Fruit fly (Drosophila melanogaster) whole organism, wandering third instar larva: ENCODE data around the gene Bap60.
A peak's percentile ranks its signal among the peaks of the same experiment; 100 is the strongest.

Experiments used
- Abd-B ChIP-seq: fragments of >200 bp; optimal IDR thresholded peaks from 2 replicates; lab custom pipeline; 2017; ENCODE audit warnings: missing biosample characterization, missing genetic modification characterization
- CG32264 ChIP-seq: fragments of 200-800 bp; sonication (Bioruptor generic); optimal IDR thresholded peaks from 2 replicates; lab custom pipeline; 2016; ENCODE audit warnings: missing biosample characterization, missing genetic modification characterization
- CG9705 ChIP-seq: fragments of 200-800 bp; sonication (Bioruptor generic); optimal IDR thresholded peaks from 2 replicates; lab custom pipeline; 2018; ENCODE audit warnings: missing biosample characterization, mild to moderate bottlenecking, missing genetic modification characterization
- CrebA ChIP-seq: fragments of 200-800 bp; sonication (Bioruptor generic); optimal IDR thresholded peaks from 2 replicates; lab custom pipeline; 2016; ENCODE audit warnings: missing biosample characterization, mild to moderate bottlenecking, missing genetic modification characterization, borderline replicate concordance
- Dfd ChIP-seq: fragments of >200 bp; optimal IDR thresholded peaks from 2 replicates; lab custom pipeline; 2017; ENCODE audit warnings: missing biosample characterization, missing genetic modification characterization
- Dif ChIP-seq: fragments of 200-275, 200-300 bp; sonication (Bioruptor generic); optimal IDR thresholded peaks from 2 replicates; lab custom pipeline; 2018; ENCODE audit warnings: missing biosample characterization, missing genetic modification characterization; ENCODE audit not compliant: partially characterized antibody
- GATAd ChIP-seq: sonication (Bioruptor generic); optimal IDR thresholded peaks from 2 replicates; lab custom pipeline; 2016; ENCODE audit warnings: missing biosample characterization, missing genetic modification characterization
- HLH106 ChIP-seq: fragments of 200-800 bp; optimal IDR thresholded peaks from 3 replicates; lab custom pipeline; 2019; ENCODE audit warnings: missing biosample characterization, mild to moderate bottlenecking, missing genetic modification characterization, moderate library complexity
- Hnf4 ChIP-seq: fragments of 200-800 bp; sonication (Bioruptor generic); optimal IDR thresholded peaks from 2 replicates; lab custom pipeline; 2016; ENCODE audit warnings: missing biosample characterization, mild to moderate bottlenecking, missing genetic modification characterization
- Hr78 ChIP-seq: fragments of >200 bp; optimal IDR thresholded peaks from 2 replicates; lab custom pipeline; 2017; ENCODE audit warnings: missing biosample characterization, missing genetic modification characterization
- Hr83 ChIP-seq: fragments of 200-300 bp; sonication (Bioruptor generic); optimal IDR thresholded peaks from 2 replicates; lab custom pipeline; 2016; ENCODE audit warnings: missing biosample characterization, mild to moderate bottlenecking, missing genetic modification characterization, moderate library complexity; ENCODE audit not compliant: poor library complexity, severe bottlenecking
- Jra ChIP-seq: sonication (Bioruptor generic); optimal IDR thresholded peaks from 2 replicates; lab custom pipeline; 2016; ENCODE audit warnings: missing biosample characterization, missing genetic modification characterization
- Mio ChIP-seq: sonication (Bioruptor generic); optimal IDR thresholded peaks from 2 replicates; lab custom pipeline; 2016; ENCODE audit warnings: missing biosample characterization, missing genetic modification characterization
- Myc ChIP-seq: fragments of >200 bp; optimal IDR thresholded peaks from 2 replicates; lab custom pipeline; 2017
- N ChIP-seq: fragments of >200 bp; optimal IDR thresholded peaks from 2 replicates; lab custom pipeline; 2018; ENCODE audit warnings: missing biosample characterization, missing external identifiers, missing genetic modification characterization
- OdsH ChIP-seq: fragments of 200-800 bp; sonication (Bioruptor generic); optimal IDR thresholded peaks from 2 replicates; lab custom pipeline; 2016; ENCODE audit warnings: missing biosample characterization, mild to moderate bottlenecking, missing genetic modification characterization
- Rel ChIP-seq, 2 experiments: fragments of 200-800 bp; sonication (Bioruptor generic) in 1 of 2; optimal IDR thresholded peaks; 2 replicates in 1 of 2; 3 replicates in 1 of 2; lab custom pipeline; 2016 to 2019; ENCODE audit warnings: mild to moderate bottlenecking in 2 of 2, missing biosample characterization in 2 of 2, missing genetic modification characterization in 2 of 2, moderate library complexity in 1 of 2
- Sp1 ChIP-seq: fragments of 200-800 bp; sonication (Bioruptor generic); optimal IDR thresholded peaks from 3 replicates; lab custom pipeline; 2019; ENCODE audit warnings: missing biosample characterization, mild to moderate bottlenecking, missing genetic modification characterization, moderate library complexity
- Vsx2 ChIP-seq: fragments of 200-300, 225-300 bp; sonication (Bioruptor generic); optimal IDR thresholded peaks from 2 replicates; lab custom pipeline; 2018; ENCODE audit warnings: missing biosample characterization, missing genetic modification characterization; ENCODE audit not compliant: partially characterized antibody
- br ChIP-seq: fragments of 200-800 bp; sonication (Bioruptor generic); optimal IDR thresholded peaks from 2 replicates; lab custom pipeline; 2016; ENCODE audit warnings: missing biosample characterization, missing genetic modification characterization
- brk ChIP-seq: fragments of 200-800 bp; sonication (Bioruptor generic); optimal IDR thresholded peaks from 2 replicates; lab custom pipeline; 2016; ENCODE audit warnings: missing biosample characterization, mild to moderate bottlenecking, missing genetic modification characterization
- dl ChIP-seq, 2 experiments: fragments of 175-275, 200-275 bp in 1 of 2; fragments of 200-275 bp in 1 of 2; sonication (Bioruptor generic); optimal IDR thresholded peaks; lab custom pipeline; 2018; ENCODE audit warnings: mild to moderate bottlenecking in 2 of 2, missing biosample characterization in 2 of 2, missing genetic modification characterization in 2 of 2, moderate library complexity in 2 of 2; ENCODE audit not compliant: partially characterized antibody in 2 of 2, insufficient read depth in 1 of 2
- dmrt93B ChIP-seq: fragments of 200-800 bp; sonication (Bioruptor generic); optimal IDR thresholded peaks from 2 replicates; lab custom pipeline; 2018; ENCODE audit warnings: missing biosample characterization, mild to moderate bottlenecking, missing genetic modification characterization
- dsf ChIP-seq: sonication (Bioruptor generic); optimal IDR thresholded peaks from 2 replicates; lab custom pipeline; 2016; ENCODE audit warnings: missing biosample characterization, missing genetic modification characterization, borderline replicate concordance
- ey ChIP-seq: fragments of 200-800 bp; sonication (Bioruptor generic); optimal IDR thresholded peaks from 2 replicates; lab custom pipeline; 2016; ENCODE audit warnings: missing biosample characterization, missing genetic modification characterization
- foxo ChIP-seq, 2 experiments: fragments of 200-800 bp; sonication (Bioruptor generic); optimal IDR thresholded peaks; 2 replicates in 1 of 2; 3 replicates in 1 of 2; lab custom pipeline; 2016 to 2017; ENCODE audit warnings: missing biosample characterization in 2 of 2, missing genetic modification characterization in 2 of 2
- fru ChIP-seq: fragments of 200-800 bp; sonication (Bioruptor generic); optimal IDR thresholded peaks from 3 replicates; lab custom pipeline; 2016; ENCODE audit warnings: missing biosample characterization, mild to moderate bottlenecking, missing genetic modification characterization
- h ChIP-seq: fragments of 200-800 bp; sonication (Bioruptor generic); optimal IDR thresholded peaks from 3 replicates; lab custom pipeline; 2016; ENCODE audit warnings: missing biosample characterization, mild to moderate bottlenecking, missing genetic modification characterization
- jim ChIP-seq: fragments of 175-275, 200-325 bp; sonication (Bioruptor generic); optimal IDR thresholded peaks from 2 replicates; lab custom pipeline; 2016; ENCODE audit warnings: missing biosample characterization, mild to moderate bottlenecking, missing genetic modification characterization
- lola ChIP-seq: fragments of >200 bp; optimal IDR thresholded peaks from 2 replicates; lab custom pipeline; 2017; ENCODE audit warnings: missing biosample characterization, missing genetic modification characterization
- pan ChIP-seq: fragments of >200 bp; optimal IDR thresholded peaks from 2 replicates; lab custom pipeline; 2017
- psq ChIP-seq: fragments of 200-800 bp; sonication (Bioruptor generic); optimal IDR thresholded peaks from 3 replicates; lab custom pipeline; 2017; ENCODE audit warnings: missing biosample characterization, mild to moderate bottlenecking, missing genetic modification characterization, moderate library complexity
- rgr ChIP-seq: fragments of 200-800 bp; sonication (Bioruptor generic); optimal IDR thresholded peaks from 3 replicates; lab custom pipeline; 2016; ENCODE audit warnings: missing biosample characterization, mild to moderate bottlenecking, missing genetic modification characterization
- sage ChIP-seq: fragments of 200-800 bp; sonication (Bioruptor generic); optimal IDR thresholded peaks from 2 replicates; lab custom pipeline; 2016; ENCODE audit warnings: missing biosample characterization, mild to moderate bottlenecking, missing genetic modification characterization
- sv ChIP-seq: fragments of 200-800 bp; sonication (Bioruptor generic); optimal IDR thresholded peaks from 3 replicates; lab custom pipeline; 2016; ENCODE audit warnings: missing biosample characterization, missing genetic modification characterization
- tai ChIP-seq: sonication (Bioruptor generic); optimal IDR thresholded peaks from 2 replicates; lab custom pipeline; 2016; ENCODE audit warnings: missing biosample characterization, missing genetic modification characterization
- usp ChIP-seq: fragments of >200 bp; optimal IDR thresholded peaks from 2 replicates; lab custom pipeline; 2017; ENCODE audit warnings: missing biosample characterization, missing genetic modification characterization
- woc ChIP-seq: sonication (Bioruptor generic); optimal IDR thresholded peaks from 2 replicates; lab custom pipeline; 2016; ENCODE audit warnings: missing biosample characterization, mild to moderate bottlenecking, missing genetic modification characterization

The Bap60 gene

dm6 chrX:13135702-13136101 is 23.6 kb downstream of the Bap60 start:
- TF ChIP-seq dl (GFP tag; optimal IDR thresholded peaks at IDR 0.05; lab: Kevin White, UChicago; ENCODE audit: insufficient read depth in 1 of 2, partially characterized antibody in 2 of 2) (no peak), jim (GFP tag; lab: Kevin White, UChicago) (no peak), Abd-B (GFP tag; lab: Kevin White, UChicago) (no peak), Jra (no peak), Hr78 (GFP tag; lab: Kevin White, UChicago) (no peak), h (GFP tag; lab: Kevin White, UChicago) (peak; percentile 42), woc (GFP tag; lab: Kevin White, UChicago) (no peak), sage (GFP tag; lab: Kevin White, UChicago) (no peak), lola (GFP tag; lab: Kevin White, UChicago) (no peak), sv (GFP tag; lab: Kevin White, UChicago) (peak; percentile 35), brk (GFP tag; lab: Kevin White, UChicago) (no peak), Vsx2 (no peak), HLH106 (tag; lab: Kevin White, UChicago) (no peak), Hnf4 (GFP tag; lab: Kevin White, UChicago) (peak; percentile 23), ey (GFP tag; lab: Kevin White, UChicago) (peak; percentile 3), usp (GFP tag; lab: Kevin White, UChicago) (no peak), rgr (peak; percentile 23), GATAd (GFP tag; lab: Kevin White, UChicago) (no peak), psq (GFP tag; lab: Kevin White, UChicago) (peak; percentile 18), Rel (GFP tag; optimal IDR thresholded peaks at IDR 0.05; lab: Kevin White, UChicago) (no peak), Rel (tag; optimal IDR thresholded peaks at IDR 0.05; lab: Kevin White, UChicago) (no peak), CG9705 (GFP tag; lab: Kevin White, UChicago) (no peak), Dfd (GFP tag; lab: Kevin White, UChicago) (no peak), pan (no peak), tai (GFP tag; lab: Kevin White, UChicago) (no peak), br (peak; percentile 19), OdsH (no peak), Dif (GFP tag; lab: Kevin White, UChicago) (no peak), CG32264 (GFP tag; lab: Kevin White, UChicago) (no peak), fru (peak; percentile 31), N (GFP tag; lab: Kevin White, UChicago) (no peak), dsf (GFP tag; lab: Kevin White, UChicago) (no peak), dmrt93B (GFP tag; lab: Kevin White, UChicago) (no peak), Mio (GFP tag; lab: Kevin White, UChicago) (no peak), CrebA (GFP tag; lab: Kevin White, UChicago) (no peak), Hr83 (GFP tag; lab: Kevin White, UChicago) (no peak), Sp1 (no peak), Myc (lab: Kevin White, UChicago) (no peak), foxo (GFP tag; optimal IDR thresholded peaks at IDR 0.05; lab: Kevin White, UChicago) (peak in 1 of 2 experiments; percentile 23)

dm6 chrX:13134811-13135210 is 24.5 kb downstream of the Bap60 start:
- TF ChIP-seq N (GFP tag; lab: Kevin White, UChicago), result peak; percentile 22
- no peak for TF ChIP-seq OdsH
- no peak for TF ChIP-seq psq (GFP tag; lab: Kevin White, UChicago)
- peak; percentile 70 for TF ChIP-seq Myc (lab: Kevin White, UChicago)
